Fruit fly (Drosophila melanogaster): Measurements from ENCODE around the gene Dd.
A peak's percentile ranks its signal among the peaks of the same experiment; 100 is the strongest.

dm6 chrX:21306485-21307142 is 17.2 kb downstream of the Dd start, which contains the start of gene Abca3:
- no peak for TF ChIP-seq Clk (GFP tag; optimal IDR thresholded peaks at IDR 0.05)
- peak; percentile 45 for TF ChIP-seq CG12768 (GFP tag; optimal IDR thresholded peaks at IDR 0.05)
